Worm (Caenorhabditis elegans): Measurements from ENCODE around the gene F09B12.7.

F09B12.7 gene

DNA sequence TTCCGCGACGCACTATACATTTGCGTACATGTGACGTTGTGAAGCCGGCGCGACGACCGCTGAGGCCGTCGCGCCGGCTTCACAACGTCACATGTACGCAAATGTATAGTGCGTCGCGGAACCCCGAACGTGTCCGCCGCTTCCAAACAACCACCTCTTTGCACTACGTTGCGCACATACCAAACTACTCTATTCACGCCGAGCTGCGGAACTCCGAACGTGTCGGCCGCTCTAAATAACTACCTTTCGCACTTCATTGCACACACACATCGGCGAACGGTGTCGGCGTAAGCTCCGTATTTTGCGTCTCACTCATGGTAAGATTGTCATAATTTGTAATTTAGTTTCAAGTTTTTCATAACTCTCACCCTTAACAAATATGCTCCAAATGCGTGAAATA is 17.3 kb upstream of the F09B12.7 start:
- TF ChIP-seq odd-2 (tag; optimal IDR thresholded peaks at IDR 0.05) (no peak), mec-3 (tag; optimal IDR thresholded peaks at IDR 0.05; ENCODE audit: borderline replicate concordance) (no peak), hlh-30 (tag; optimal IDR thresholded peaks at IDR 0.05; ENCODE audit: insufficient read depth) (no peak), nhr-11 (tag; optimal IDR thresholded peaks at IDR 0.05) (no peak), ceh-31 (tag; optimal IDR thresholded peaks at IDR 0.05) (no peak), unc-86 (tag; optimal IDR thresholded peaks at IDR 0.05) (no peak), F13H6.1 (tag; optimal IDR thresholded peaks at IDR 0.05) (no peak), elt-4 (tag; optimal IDR thresholded peaks at IDR 0.05) (no peak), pag-3 (tag; optimal IDR thresholded peaks at IDR 0.05; ENCODE audit: borderline replicate concordance) (no peak), fkh-6 (tag; optimal IDR thresholded peaks at IDR 0.05) (no peak), zip-5 (tag; optimal IDR thresholded peaks at IDR 0.05) (no peak), ceh-2 (tag; optimal IDR thresholded peaks at IDR 0.05) (no peak), unc-42 (tag; optimal IDR thresholded peaks at IDR 0.05) (no peak), hlh-13 (GFP tag; optimal IDR thresholded peaks at IDR 0.05) (no peak), K09A11.1 (tag; optimal IDR thresholded peaks at IDR 0.05; ENCODE audit: insufficient read depth) (no peak)

DNA sequence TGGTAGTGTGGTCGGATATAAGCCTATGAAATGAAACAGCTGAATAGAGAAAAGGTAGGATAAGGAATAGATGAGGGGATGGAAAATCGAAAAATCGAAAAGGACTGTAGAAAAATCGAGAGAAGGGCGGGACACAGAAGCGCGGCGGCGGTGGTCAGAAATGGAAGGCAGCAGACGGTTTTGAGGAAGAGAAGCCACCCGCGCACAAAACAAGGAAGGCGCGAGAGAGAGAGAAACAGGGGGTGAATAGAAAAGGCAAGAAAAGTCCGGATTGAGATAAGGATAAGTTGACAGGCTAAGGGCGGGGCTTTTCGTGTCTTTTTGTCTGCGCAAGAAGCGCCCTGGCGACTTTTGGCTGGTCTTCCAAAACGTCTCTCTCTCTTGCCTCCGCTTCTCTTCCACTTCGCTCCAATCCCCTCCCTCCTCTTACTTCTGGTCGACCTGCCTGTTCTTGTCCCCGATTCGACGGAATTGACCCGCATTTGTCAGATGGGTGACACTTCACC is 12.9 kb upstream of the F09B12.7 start, which contains the start of gene mlt-9:
TSS of gene mlt-9 (minus strand) at position 51 of the 506 bp plus-strand sequence.
- TF ChIP-seq mec-3 (tag; optimal IDR thresholded peaks at IDR 0.05; ENCODE audit: borderline replicate concordance) (no peak), unc-86 (tag; optimal IDR thresholded peaks at IDR 0.05) (no peak), Y22D7AL.16 (tag; optimal IDR thresholded peaks at IDR 0.05) (no peak), ttx-3 (tag; optimal IDR thresholded peaks at IDR 0.05) (no peak), C38D4.7 (GFP tag; optimal IDR thresholded peaks at IDR 0.05) (no peak), ref-2 (tag; optimal IDR thresholded peaks at IDR 0.05) (peak; percentile 21), fkh-6 (tag; optimal IDR thresholded peaks at IDR 0.05) (peak; percentile 4), C08G9.2 (tag; optimal IDR thresholded peaks at IDR 0.05) (peak; percentile 18), sox-2 (GFP tag; IDR thresholded peaks at IDR 0.05) (no peak), hlh-8 (tag; optimal IDR thresholded peaks at IDR 0.05) (no peak), ceh-14 (tag; optimal IDR thresholded peaks at IDR 0.05) (no peak), ceh-31 (tag; optimal IDR thresholded peaks at IDR 0.05) (no peak)

DNA sequence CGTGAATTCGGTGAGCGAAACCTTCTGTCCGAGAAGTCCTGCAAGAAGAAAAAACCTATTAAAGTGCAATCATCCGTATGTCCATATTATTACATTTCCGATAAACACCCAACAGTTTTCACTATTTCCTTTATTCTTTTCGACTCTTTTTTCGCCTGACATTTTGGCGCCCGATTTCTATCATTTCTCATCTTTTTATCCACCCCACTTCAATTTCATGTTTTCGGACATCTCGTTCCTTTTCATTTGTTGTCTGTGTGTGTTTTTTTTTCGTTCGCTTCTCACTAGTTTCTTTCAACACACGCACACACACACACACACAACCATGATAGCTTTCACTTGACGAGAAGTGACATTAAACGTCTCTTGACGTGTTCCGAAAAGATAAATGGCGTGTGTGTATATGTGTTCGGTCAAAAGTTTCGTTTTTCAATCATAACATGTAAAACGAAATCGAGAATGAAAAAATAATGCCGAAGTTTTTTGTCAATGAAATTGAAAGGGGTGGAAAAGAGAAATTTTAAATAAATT is 10.2 kb upstream of the F09B12.7 start:
- TF ChIP-seq unc-3 (GFP tag; conservative IDR thresholded peaks at IDR 0.05) (no peak), unc-3 (tag; optimal IDR thresholded peaks at IDR 0.05) (no peak), fkh-10 (GFP tag; optimal IDR thresholded peaks at IDR 0.05) (no peak), lim-6 (tag; optimal IDR thresholded peaks at IDR 0.05) (no peak), ahr-1 (tag; optimal IDR thresholded peaks at IDR 0.05) (no peak), sdc-2 (tag; optimal IDR thresholded peaks at IDR 0.05) (no peak), hlh-6 (tag; optimal IDR thresholded peaks at IDR 0.05) (no peak), unc-86 (tag; optimal IDR thresholded peaks at IDR 0.05) (no peak), pax-1 (tag; optimal IDR thresholded peaks at IDR 0.05) (no peak), pha-4 (tag; optimal IDR thresholded peaks at IDR 0.05) (no peak), sox-2 (GFP tag; IDR thresholded peaks at IDR 0.05) (no peak), ceh-24 (tag; optimal IDR thresholded peaks at IDR 0.05) (no peak), K02D7.2 (tag; optimal IDR thresholded peaks at IDR 0.05) (no peak), dve-1 (tag; optimal IDR thresholded peaks at IDR 0.05) (no peak), F13H6.1 (tag; optimal IDR thresholded peaks at IDR 0.05) (no peak), fkh-6 (tag; optimal IDR thresholded peaks at IDR 0.05) (no peak), hlh-15 (tag; optimal IDR thresholded peaks at IDR 0.05) (no peak), ama-1 (optimal IDR thresholded peaks at IDR 0.05) (no peak)

DNA sequence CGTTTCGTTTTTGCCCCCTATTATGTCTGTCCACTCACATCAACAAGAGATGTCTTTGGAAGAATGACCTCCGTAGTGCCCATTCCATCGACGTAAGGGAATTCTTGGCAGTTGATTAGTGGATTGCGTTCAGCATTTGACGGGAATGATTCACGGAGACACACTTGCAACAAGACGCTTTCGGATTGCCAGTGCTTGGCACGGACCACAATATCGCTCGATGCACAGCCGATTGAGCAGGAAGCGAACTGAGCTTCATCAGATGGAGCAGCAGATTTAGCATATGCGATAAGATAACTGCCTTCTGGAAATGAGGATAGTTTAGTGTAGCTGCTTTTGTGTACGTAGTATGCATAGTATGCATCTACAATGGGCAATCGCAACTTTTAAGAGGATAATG is 8.6 kb upstream of the F09B12.7 start:
- TF ChIP-seq hlh-15 (tag; optimal IDR thresholded peaks at IDR 0.05) (no peak), pros-1 (tag; optimal IDR thresholded peaks at IDR 0.05) (no peak), ceh-19 (GFP tag; optimal IDR thresholded peaks at IDR 0.05) (no peak), odd-2 (tag; optimal IDR thresholded peaks at IDR 0.05) (no peak), unc-3 (GFP tag; conservative IDR thresholded peaks at IDR 0.05) (no peak), unc-3 (tag; optimal IDR thresholded peaks at IDR 0.05) (no peak), dve-1 (tag; optimal IDR thresholded peaks at IDR 0.05) (no peak), fkh-10 (GFP tag; optimal IDR thresholded peaks at IDR 0.05) (no peak), K02D7.2 (tag; optimal IDR thresholded peaks at IDR 0.05) (no peak), ref-2 (tag; optimal IDR thresholded peaks at IDR 0.05) (no peak), ceh-31 (tag; optimal IDR thresholded peaks at IDR 0.05) (no peak), pag-3 (tag; optimal IDR thresholded peaks at IDR 0.05; ENCODE audit: borderline replicate concordance) (no peak), tbx-2 (tag; optimal IDR thresholded peaks at IDR 0.05) (no peak), elt-4 (tag; optimal IDR thresholded peaks at IDR 0.05) (no peak), rnt-1 (tag; optimal IDR thresholded peaks at IDR 0.05) (no peak), hlh-13 (GFP tag; optimal IDR thresholded peaks at IDR 0.05) (no peak), ahr-1 (tag; optimal IDR thresholded peaks at IDR 0.05) (no peak), lim-6 (tag; optimal IDR thresholded peaks at IDR 0.05) (no peak), sdc-2 (tag; optimal IDR thresholded peaks at IDR 0.05) (no peak), dmd-4 (tag; optimal IDR thresholded peaks at IDR 0.05; ENCODE audit: borderline replicate concordance) (no peak), unc-55 (GFP tag; optimal IDR thresholded peaks at IDR 0.05) (no peak)
